Worm (Caenorhabditis elegans) whole organism, L4 larva: ENCODE results near the gene srsx-5.

Experiments used
- T20F7.1 ChIP-seq: fragments of 200-800 bp; sonication (Bioruptor generic); optimal IDR thresholded peaks from 2 replicates; lab custom pipeline; 2018; ENCODE audit warnings: mild to moderate bottlenecking, missing genetic modification characterization, missing compliant biosample characterization
- ceh-62 ChIP-seq: sonication (generic microtip); optimal IDR thresholded peaks from 2 replicates; lab custom pipeline; 2017; ENCODE audit warnings: missing biosample characterization, missing genetic modification characterization
- daf-12 ChIP-seq: fragments of 150-350 bp; optimal IDR thresholded peaks from 2 replicates; lab custom pipeline; 2014; ENCODE audit warnings: missing biosample characterization, missing genetic modification reagents, missing genetic modification characterization
- nhr-11 ChIP-seq: fragments of 150-350 bp; optimal IDR thresholded peaks from 2 replicates; lab custom pipeline; 2014; ENCODE audit warnings: missing biosample characterization, missing genetic modification characterization
- nhr-237 ChIP-seq: sonication (generic microtip); optimal IDR thresholded peaks from 2 replicates; lab custom pipeline; 2017; ENCODE audit warnings: missing biosample characterization, missing genetic modification characterization
- nhr-25 ChIP-seq: sonication (generic microtip); optimal IDR thresholded peaks from 2 replicates; lab custom pipeline; 2017; ENCODE audit warnings: missing genetic modification characterization, mild to moderate bottlenecking, missing compliant biosample characterization, antibody characterized with exemption, moderate library complexity, borderline replicate concordance; ENCODE audit not compliant: insufficient read depth
- pha-4 ChIP-seq, 2 experiments: fragments of 150-350 bp in 1 of 2; fragments of 200-800 bp in 1 of 2; sonication (Bioruptor generic) in 1 of 2; IDR thresholded peaks in 1 of 2; optimal IDR thresholded peaks in 1 of 2; 2 replicates each; pipeline versions ENCODE4 v1.3.6 to Lab custom; 2014 to 2022; ENCODE audit warnings: missing genetic modification characterization in 2 of 2, missing genetic modification reagents in 2 of 2, missing biosample characterization in 1 of 2, missing compliant biosample characterization in 1 of 2
- skn-1 ChIP-seq: fragments of 150-350 bp; optimal IDR thresholded peaks from 2 replicates; lab custom pipeline; 2014; ENCODE audit warnings: missing biosample characterization, missing genetic modification characterization
- snpc-1.2 ChIP-seq: fragments of 200-800 bp; sonication (Bioruptor generic); IDR thresholded peaks from 2 replicates; pipeline ENCODE4 v1.3.6; 2022; ENCODE audit warnings: missing genetic modification reagents, missing genetic modification characterization, missing compliant biosample characterization

DNA sequence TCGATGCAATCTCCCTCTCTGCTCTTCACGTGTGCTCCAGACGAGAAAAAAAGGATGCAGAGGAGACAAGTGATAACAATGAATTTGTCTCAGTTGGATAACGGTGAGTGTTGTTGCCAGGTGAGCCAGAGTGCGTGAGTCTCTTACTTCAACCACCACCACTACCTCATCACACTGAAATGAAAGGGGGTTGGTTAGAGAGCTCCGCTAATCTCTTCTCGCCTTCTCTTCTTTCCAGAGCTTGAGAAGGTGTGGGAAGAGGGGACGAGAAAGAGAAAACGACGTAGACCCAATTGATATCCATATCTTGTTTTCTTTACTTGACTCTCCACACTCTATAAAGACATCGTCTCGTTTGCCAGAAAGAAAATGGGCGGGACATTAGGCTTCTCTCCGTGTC is 42.6 kb downstream of the srsx-5 start:
- no peak for TF ChIP-seq T20F7.1 (GFP tag; lab: Kevin White, UChicago)
- no peak for TF ChIP-seq skn-1 (tag; lab: Kevin White, UChicago)
- TF ChIP-seq nhr-11 (tag; lab: Kevin White, UChicago), result no peak
- no peak for TF ChIP-seq daf-12 (tag; lab: Kevin White, UChicago)
- TF ChIP-seq snpc-1.2 (GFP tag; lab: Robert Waterston, UW), result no peak
- TF ChIP-seq nhr-237 (tag; lab: Kevin White, UChicago), result no peak
- TF ChIP-seq ceh-62 (tag; lab: Kevin White, UChicago), result no peak
- TF ChIP-seq pha-4 (GFP tag; IDR thresholded peaks at IDR 0.05; lab: Robert Waterston, UW), result no peak
- no peak for TF ChIP-seq pha-4 (tag; optimal IDR thresholded peaks at IDR 0.05; lab: Kevin White, UChicago)
- no peak for TF ChIP-seq nhr-25
